Worm (Caenorhabditis elegans) whole organism, L4 larva: ENCODE results near the gene T12B5.14.

ENCODE experiments used
- ama-1 ChIP-seq: fragments of 150-350 bp; optimal IDR thresholded peaks from 2 replicates; lab custom pipeline; 2014; ENCODE audit warnings: inconsistent platforms, mixed read lengths
- lir-3 ChIP-seq: sonication (generic microtip); optimal IDR thresholded peaks from 2 replicates; lab custom pipeline; 2016; ENCODE audit warnings: mild to moderate bottlenecking, missing genetic modification characterization, missing compliant biosample characterization
- nhr-11 ChIP-seq: fragments of 150-350 bp; optimal IDR thresholded peaks from 2 replicates; lab custom pipeline; 2014; ENCODE audit warnings: missing biosample characterization, missing genetic modification characterization
- zag-1 ChIP-seq: fragments of 150-350 bp; optimal IDR thresholded peaks from 2 replicates; lab custom pipeline; 2014; ENCODE audit warnings: missing biosample characterization, missing genetic modification characterization
- ztf-11 ChIP-seq: fragments of 150-350 bp; optimal IDR thresholded peaks from 2 replicates; lab custom pipeline; 2014; ENCODE audit warnings: missing biosample characterization, missing genetic modification characterization

DNA sequence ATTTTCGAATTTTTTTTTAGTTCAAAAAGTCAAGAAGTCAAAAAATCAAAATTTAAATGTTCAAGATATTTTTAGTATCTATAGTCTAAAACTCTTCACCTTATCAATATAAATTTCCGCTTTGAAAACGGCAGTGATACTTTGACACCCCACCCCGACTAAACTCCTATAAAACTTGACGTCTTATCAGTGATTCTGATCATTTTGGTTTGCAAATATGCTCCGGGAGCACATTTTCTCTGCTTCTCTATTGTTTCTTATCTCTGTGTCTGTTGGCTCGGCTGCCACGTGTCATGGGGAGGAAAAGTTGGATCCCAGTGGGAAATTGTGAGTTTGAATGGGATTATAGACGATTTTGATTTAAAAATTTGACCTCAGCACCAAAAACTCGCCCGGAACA is 47.8 kb downstream of the T12B5.14 start, which contains the start of gene clec-150:
- no peak for TF ChIP-seq zag-1 (tag; lab: Kevin White, UChicago)
- no peak for TF ChIP-seq ama-1 (lab: Kevin White, UChicago)
- no peak for TF ChIP-seq lir-3
- no peak for TF ChIP-seq nhr-11
- TF ChIP-seq ztf-11 (tag; lab: Kevin White, UChicago), result no peak
